Worm (Caenorhabditis elegans) whole organism, young adult: ENCODE results near the gene C06E2.2.

ENCODE experiments used
- B0035.1 ChIP-seq: sonication (generic microtip); optimal IDR thresholded peaks from 2 replicates; lab custom pipeline; 2016; ENCODE audit warnings: missing genetic modification characterization, mild to moderate bottlenecking, missing compliant biosample characterization, missing genotype, missing genetic modification reagents
- B0336.3 ChIP-seq: fragments of 200-800 bp; sonication (Bioruptor generic); IDR thresholded peaks from 2 replicates; pipeline ENCODE4 v1.3.6; 2022; ENCODE audit warnings: missing genetic modification characterization, missing compliant biosample characterization
- D2030.7 ChIP-seq: fragments of 200-800 bp; sonication (Bioruptor generic); IDR thresholded peaks from 2 replicates; pipeline ENCODE4 v1.3.6; 2022; ENCODE audit warnings: missing genetic modification reagents, missing genetic modification characterization, missing compliant biosample characterization
- F39B2.1 ChIP-seq: fragments of 200-800 bp; sonication (Bioruptor generic); IDR thresholded peaks from 2 replicates; pipeline ENCODE4 v1.3.6; 2022; ENCODE audit warnings: missing genetic modification reagents, missing genetic modification characterization, missing compliant biosample characterization
- F57A8.1 ChIP-seq: fragments of 200-800 bp; sonication (Bioruptor generic); optimal IDR thresholded peaks from 2 replicates; lab custom pipeline; 2018; ENCODE audit warnings: mild to moderate bottlenecking, missing genetic modification characterization, moderate library complexity, missing compliant biosample characterization
- F57C9.4 ChIP-seq: sonication (generic microtip); optimal IDR thresholded peaks from 2 replicates; lab custom pipeline; 2017; ENCODE audit warnings: mild to moderate bottlenecking, missing genetic modification characterization, missing compliant biosample characterization
- K11D2.4 ChIP-seq: fragments of 200-800 bp; sonication (Bioruptor generic); IDR thresholded peaks from 2 replicates; pipeline ENCODE4 v1.3.6; 2022; ENCODE audit warnings: missing genetic modification reagents, missing genetic modification characterization, missing compliant biosample characterization
- K12H6.12 ChIP-seq: fragments of 200-800 bp; sonication (Bioruptor generic); optimal IDR thresholded peaks from 2 replicates; lab custom pipeline; 2018; ENCODE audit warnings: mild to moderate bottlenecking, missing genetic modification characterization, missing compliant biosample characterization
- T26A5.8 ChIP-seq: sonication (generic microtip); optimal IDR thresholded peaks from 2 replicates; lab custom pipeline; 2016; ENCODE audit warnings: missing genetic modification characterization, missing compliant biosample characterization
- Y53G8AR.9 ChIP-seq: fragments of 200-800 bp; sonication (Bioruptor generic); conservative IDR thresholded peaks from 2 replicates; pipeline ENCODE4 v1.3.6; 2022; ENCODE audit warnings: missing genetic modification reagents, missing genetic modification characterization, missing compliant biosample characterization
- Y95B8A.8 ChIP-seq: fragments of 200-800 bp; sonication (Bioruptor generic); IDR thresholded peaks from 2 replicates; pipeline ENCODE4 v1.3.6; 2022; ENCODE audit warnings: missing genetic modification reagents, missing genetic modification characterization, missing compliant biosample characterization
- aptf-3 ChIP-seq: fragments of 200-800 bp; sonication (Bioruptor generic); IDR thresholded peaks from 2 replicates; pipeline ENCODE4 v1.3.6; 2022; ENCODE audit warnings: missing genetic modification characterization, missing compliant biosample characterization
- athp-1 ChIP-seq: sonication (generic microtip); optimal IDR thresholded peaks from 2 replicates; lab custom pipeline; 2017; ENCODE audit warnings: mild to moderate bottlenecking, missing genetic modification characterization, missing compliant biosample characterization
- chd-7 ChIP-seq: sonication (generic microtip); optimal IDR thresholded peaks from 2 replicates; lab custom pipeline; 2016; ENCODE audit warnings: mild to moderate bottlenecking, missing genetic modification characterization, moderate library complexity, missing compliant biosample characterization
- dpff-1 ChIP-seq: sonication (generic microtip); optimal IDR thresholded peaks from 2 replicates; lab custom pipeline; 2017; ENCODE audit warnings: mild to moderate bottlenecking, missing genetic modification characterization, missing compliant biosample characterization
- egl-44 ChIP-seq: fragments of 200-800 bp; sonication (Bioruptor generic); IDR thresholded peaks from 2 replicates; pipeline ENCODE4 v1.3.6; 2022; ENCODE audit warnings: missing genetic modification reagents, missing genetic modification characterization, missing compliant biosample characterization
- ets-4 ChIP-seq: fragments of 200-800 bp; sonication (Bioruptor generic); optimal IDR thresholded peaks from 2 replicates; lab custom pipeline; 2018; ENCODE audit warnings: mild to moderate bottlenecking, missing genetic modification characterization, missing compliant biosample characterization
- gei-17 ChIP-seq: fragments of 200-800 bp; sonication (Bioruptor generic); optimal IDR thresholded peaks from 2 replicates; lab custom pipeline; 2018; ENCODE audit warnings: mild to moderate bottlenecking, missing genetic modification characterization, missing compliant biosample characterization
- him-1 ChIP-seq: sonication (generic microtip); optimal IDR thresholded peaks from 2 replicates; lab custom pipeline; 2016; ENCODE audit warnings: missing genotype, missing genetic modification reagents, missing genetic modification characterization, missing compliant biosample characterization
- hlh-26 ChIP-seq: fragments of 200-800 bp; sonication (Bioruptor generic); conservative IDR thresholded peaks from 2 replicates; pipeline ENCODE4 v1.3.6; 2022; ENCODE audit warnings: missing genetic modification reagents, missing genetic modification characterization, missing compliant biosample characterization
- hmg-1.2 ChIP-seq: fragments of 200-800 bp; sonication (Bioruptor generic); IDR thresholded peaks from 2 replicates; pipeline ENCODE4 v1.3.6; 2022; ENCODE audit warnings: missing genetic modification reagents, missing genetic modification characterization, missing compliant biosample characterization
- let-607 ChIP-seq, 2 experiments: fragments of 200-800 bp in 1 of 2; sonication (Bioruptor generic) in 1 of 2; sonication (generic microtip) in 1 of 2; optimal IDR thresholded peaks; 2 replicates each; lab custom pipeline; 2016 to 2018; ENCODE audit warnings: mild to moderate bottlenecking in 2 of 2, missing compliant biosample characterization in 2 of 2, missing genetic modification characterization in 2 of 2, moderate library complexity in 2 of 2, missing genotype in 1 of 2
- lin-26 ChIP-seq: fragments of 200-800 bp; sonication (Bioruptor generic); IDR thresholded peaks from 2 replicates; pipeline ENCODE4 v1.3.6; 2022; ENCODE audit warnings: missing genetic modification reagents, missing genetic modification characterization, missing compliant biosample characterization
- lir-1 ChIP-seq: fragments of 200-800 bp; sonication (Bioruptor generic); conservative IDR thresholded peaks from 2 replicates; pipeline ENCODE4 v1.3.6; 2022; ENCODE audit warnings: missing genetic modification reagents, missing genetic modification characterization, missing compliant biosample characterization
- lsl-1 ChIP-seq: fragments of 200-800 bp; sonication (Bioruptor generic); optimal IDR thresholded peaks from 2 replicates; lab custom pipeline; 2018; ENCODE audit warnings: mild to moderate bottlenecking, missing genetic modification characterization, moderate library complexity, missing compliant biosample characterization
- lsy-27 ChIP-seq: sonication (generic microtip); optimal IDR thresholded peaks from 2 replicates; lab custom pipeline; 2017; ENCODE audit warnings: missing genetic modification characterization, mild to moderate bottlenecking, missing compliant biosample characterization, antibody characterized with exemption, missing genotype, borderline replicate concordance; ENCODE audit not compliant: insufficient read depth
- mcd-1 ChIP-seq: fragments of 200-800 bp; sonication (Bioruptor generic); IDR thresholded peaks from 2 replicates; pipeline ENCODE4 v1.3.6; 2022; ENCODE audit warnings: missing genetic modification reagents, missing genetic modification characterization, missing compliant biosample characterization
- mel-28 ChIP-seq: sonication (generic microtip); optimal IDR thresholded peaks from 2 replicates; lab custom pipeline; 2016; ENCODE audit warnings: borderline replicate concordance, mild to moderate bottlenecking, missing genetic modification characterization, missing compliant biosample characterization
- mxl-1 ChIP-seq: sonication (generic microtip); optimal IDR thresholded peaks from 2 replicates; lab custom pipeline; 2016; ENCODE audit warnings: missing genetic modification characterization, missing compliant biosample characterization
- nfya-1 ChIP-seq: sonication (generic microtip); optimal IDR thresholded peaks from 2 replicates; lab custom pipeline; 2017; ENCODE audit warnings: antibody characterized with exemption, missing compliant biosample characterization, missing genetic modification characterization, borderline replicate concordance; ENCODE audit not compliant: insufficient read depth
- nfya-2 ChIP-seq: fragments of 200-800 bp; sonication (Bioruptor generic); IDR thresholded peaks from 2 replicates; pipeline ENCODE4 v1.3.6; 2022; ENCODE audit warnings: missing genetic modification reagents, missing genetic modification characterization, missing compliant biosample characterization
- nhr-80 ChIP-seq: sonication (generic microtip); optimal IDR thresholded peaks from 2 replicates; lab custom pipeline; 2016; ENCODE audit warnings: missing genetic modification characterization, missing compliant biosample characterization
- pha-4 ChIP-seq: fragments of 150-350 bp; sonication (generic microtip); optimal IDR thresholded peaks from 2 replicates; lab custom pipeline; 2014; ENCODE audit warnings: missing biosample characterization, missing genetic modification reagents, missing genetic modification characterization
- rcor-1 ChIP-seq: fragments of 200-800 bp; sonication (Bioruptor generic); IDR thresholded peaks from 2 replicates; pipeline ENCODE4 v1.3.6; 2022; ENCODE audit warnings: missing genetic modification reagents, missing genetic modification characterization, missing compliant biosample characterization
- rpc-1 ChIP-seq, 2 experiments: fragments of 150-350 bp in 1 of 2; sonication (generic microtip) in 1 of 2; optimal IDR thresholded peaks; 2 replicates each; lab custom pipeline; 2014 to 2018; ENCODE audit warnings: missing biosample characterization in 1 of 2, missing genetic modification characterization in 1 of 2, missing genetic modification reagents in 1 of 2, missing genotype in 1 of 2
- snpc-1.3 ChIP-seq: sonication (generic microtip); optimal IDR thresholded peaks from 2 replicates; lab custom pipeline; 2017; ENCODE audit warnings: missing genetic modification characterization, mild to moderate bottlenecking, missing compliant biosample characterization, antibody characterized with exemption, moderate library complexity, missing genotype, missing genetic modification reagents; ENCODE audit not compliant: insufficient read depth
- snpc-3.4 ChIP-seq: sonication (generic microtip); optimal IDR thresholded peaks from 2 replicates; lab custom pipeline; 2017; ENCODE audit warnings: missing genetic modification characterization, mild to moderate bottlenecking, missing compliant biosample characterization, antibody characterized with exemption, moderate library complexity, missing genotype, missing genetic modification reagents
- tbx-9 ChIP-seq: sonication (generic microtip); optimal IDR thresholded peaks from 2 replicates; lab custom pipeline; 2016; ENCODE audit warnings: borderline replicate concordance, missing genetic modification characterization, inconsistent platforms, missing compliant biosample characterization
- xnd-1 ChIP-seq: sonication (generic microtip); optimal IDR thresholded peaks from 2 replicates; lab custom pipeline; 2016; ENCODE audit warnings: missing genotype, missing genetic modification reagents, missing genetic modification characterization, missing compliant biosample characterization
- ztf-18 ChIP-seq: sonication (generic microtip); optimal IDR thresholded peaks from 2 replicates; lab custom pipeline; 2016; ENCODE audit warnings: missing genotype, mild to moderate bottlenecking, missing genetic modification characterization, missing compliant biosample characterization
- ztf-3 ChIP-seq: fragments of 200-800 bp; sonication (Bioruptor generic); optimal IDR thresholded peaks from 2 replicates; lab custom pipeline; 2018; ENCODE audit warnings: mild to moderate bottlenecking, missing genetic modification characterization, missing compliant biosample characterization

The C06E2.2 gene

DNA sequence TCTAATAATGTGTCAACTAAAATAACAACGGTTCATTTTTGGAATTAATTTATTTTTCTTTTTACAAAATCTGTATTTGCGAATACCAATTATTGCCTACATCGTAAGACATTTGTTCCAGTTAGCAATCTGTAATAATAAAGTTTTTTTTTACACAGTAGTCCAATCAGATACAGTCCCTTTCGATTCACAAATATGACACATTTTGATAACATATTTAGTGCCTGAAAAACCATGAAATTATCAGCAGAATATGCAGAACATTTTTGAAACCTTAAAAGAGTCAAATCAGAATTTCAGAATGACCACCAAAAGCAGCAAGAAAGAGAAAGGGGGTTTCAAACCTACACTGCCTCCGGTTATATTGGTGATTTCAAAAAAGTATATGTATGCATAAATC, at the start of gene C06E2.2:
C06E2.2 (plus strand) TSS at position 301 of the 400 bp plus-strand sequence.
- TF ChIP-seq let-607 (tag; optimal IDR thresholded peaks at IDR 0.05; lab: Kevin White, UChicago) (no peak), B0035.1 (tag; lab: Kevin White, UChicago) (no peak), gei-17 (no peak), mxl-1 (no peak), D2030.7 (GFP tag; lab: Robert Waterston, UW) (no peak), him-1 (tag; lab: Kevin White, UChicago) (no peak), tbx-9 (tag; lab: Kevin White, UChicago) (no peak), nfya-1 (no peak), chd-7 (tag; lab: Kevin White, UChicago) (no peak)

DNA sequence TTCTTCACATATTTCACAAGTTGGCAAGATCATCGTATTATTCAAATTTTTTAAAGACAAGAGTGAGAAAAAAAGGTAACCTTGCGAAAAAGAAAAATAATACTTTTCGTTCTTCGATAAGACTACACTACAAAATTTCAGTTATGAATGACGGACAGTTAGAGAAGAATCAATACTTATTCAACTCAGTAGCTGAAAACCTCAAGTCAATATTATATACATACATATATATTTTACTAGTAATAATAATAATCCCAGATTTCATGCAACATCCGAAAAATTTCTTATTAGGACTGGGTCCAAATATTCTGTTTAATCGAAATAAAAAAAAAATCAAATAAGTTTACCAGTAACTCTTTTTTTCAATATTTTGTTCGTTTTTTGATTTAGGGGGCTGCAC, 48.3 kb upstream of the C06E2.2 start, which contains the start of gene C28G1.6:
C28G1.6 (minus strand) TSS at position 101 of the 400 bp plus-strand sequence.
- TF ChIP-seq nhr-80 (tag; lab: Kevin White, UChicago) (peak; percentile 33), hmg-1.2 (no peak), ztf-3 (GFP tag; lab: Kevin White, UChicago) (no peak), nfya-2 (GFP tag; lab: Robert Waterston, UW) (no peak)

- TF ChIP-seq pha-4 (tag; lab: Kevin White, UChicago) (no peak), K11D2.4 (GFP tag; lab: Robert Waterston, UW) (no peak), mcd-1 (GFP tag; lab: Robert Waterston, UW) (no peak)
These were observed 44.0 kb upstream of the C06E2.2 start, which contains the start of gene sec-15 for ce11 chrX:8835405-8835804. sec-15 (minus strand) TSS chrX:8835715.

- TF ChIP-seq aptf-3 (GFP tag; lab: Robert Waterston, UW) (peak; percentile 94; the same call in 1 of the 2 replicates), K12H6.12 (peak; percentile 94), egl-44 (GFP tag; lab: Robert Waterston, UW) (peak; percentile 94), lsl-1 (GFP tag; lab: Kevin White, UChicago) (peak; percentile 20), F57C9.4 (tag; lab: Kevin White, UChicago) (peak; percentile 71), D2030.7 (GFP tag; lab: Robert Waterston, UW) (peak; percentile 84), snpc-3.4 (peak; percentile 52), dpff-1 (tag; lab: Kevin White, UChicago) (no peak), hmg-1.2 (peak; percentile 90), snpc-1.3 (tag; lab: Kevin White, UChicago) (peak; percentile 92), mel-28 (peak; percentile 67), F39B2.1 (0 out of 2 replicates have a peak, but pooled peaks have one; percentile 50), B0336.3 (GFP tag; lab: Robert Waterston, UW) (peak; percentile 90), hlh-26 (GFP tag; lab: Robert Waterston, UW) (0 out of 2 replicates have a peak, but pooled peaks have one; percentile 54), him-1 (tag; lab: Kevin White, UChicago) (peak; percentile 93), rcor-1 (GFP tag; lab: Robert Waterston, UW) (peak; percentile 87), athp-1 (tag; lab: Kevin White, UChicago) (peak; percentile 86), lin-26 (GFP tag; lab: Robert Waterston, UW) (peak; percentile 99), lir-1 (GFP tag; lab: Robert Waterston, UW) (peak; percentile 80), lsy-27 (tag; lab: Kevin White, UChicago) (peak; percentile 79), F57A8.1 (GFP tag; lab: Kevin White, UChicago) (peak; percentile 88), T26A5.8 (tag; lab: Kevin White, UChicago) (peak; percentile 92), Y95B8A.8 (peak; percentile 78), xnd-1 (tag; lab: Kevin White, UChicago) (no peak), rpc-1 (optimal IDR thresholded peaks at IDR 0.05; lab: Kevin White, UChicago) (peak; percentile 98), rpc-1 (tag; optimal IDR thresholded peaks at IDR 0.05; lab: Kevin White, UChicago) (peak; percentile 97), Y53G8AR.9 (GFP tag; lab: Robert Waterston, UW) (peak; percentile 68; the same call in 1 of the 2 replicates), ets-4 (GFP tag; lab: Kevin White, UChicago) (peak; percentile 82), ztf-18 (tag; lab: Kevin White, UChicago) (peak; percentile 92)
These were observed 43.5 kb upstream of the C06E2.2 start, which contains the start of gene C28G1.2 for ce11 chrX:8835887-8836348. C28G1.2 (plus strand) TSS chrX:8836016.
